Fruit fly (Drosophila melanogaster): Measurements from ENCODE around the gene CG34150.

Gene CG34150

dm6 chr3R:24799503-24799902 is 14.6 kb upstream of the CG34150 start, which contains the start of gene Ude (continued):
- TF ChIP-seq HLH3B (GFP tag; IDR thresholded peaks at IDR 0.05) (no peak), ci (GFP tag; IDR thresholded peaks at IDR 0.05) (peak; percentile 61; the same call in 2 of the 3 replicates), grn (GFP tag; optimal IDR thresholded peaks at IDR 0.05) (no peak), CG13287 (GFP tag; IDR thresholded peaks at IDR 0.05; ENCODE audit: partially characterized antibody) (peak; percentile 28), CG34376 (GFP tag; optimal IDR thresholded peaks at IDR 0.05) (peak; percentile 27), peb (GFP tag; IDR thresholded peaks at IDR 0.05) (no peak), onecut (GFP tag; IDR thresholded peaks at IDR 0.05) (peak; percentile 99), az2 (GFP tag; optimal IDR thresholded peaks at IDR 0.05) (no peak), pfk (GFP tag; optimal IDR thresholded peaks at IDR 0.05) (no peak), CG5953 (GFP tag; IDR thresholded peaks at IDR 0.05) (no peak), Pdp1 (GFP tag; optimal IDR thresholded peaks at IDR 0.05) (peak in 1 of 2 experiments; percentile 47), CG7745 (tag; optimal IDR thresholded peaks at IDR 0.05) (peak; percentile 56), CG7372 (GFP tag; IDR thresholded peaks at IDR 0.05) (no peak), chm (GFP tag; IDR thresholded peaks at IDR 0.05) (peak; percentile 49; the same call in 1 of the 2 replicates), Rfx (GFP tag; IDR thresholded peaks at IDR 0.05) (0 out of 2 replicates have a peak, but pooled peaks have one; percentile 23), abd-A (tag; optimal IDR thresholded peaks at IDR 0.05) (no peak), Dad (GFP tag; optimal IDR thresholded peaks at IDR 0.05) (no peak), PHDP (tag; optimal IDR thresholded peaks at IDR 0.05) (peak; percentile 41), Med (GFP tag) (peak; percentile 26), CG15514 (GFP tag; optimal IDR thresholded peaks at IDR 0.05) (no peak), Trl (optimal IDR thresholded peaks at IDR 0.05) (peak in 1 of 2 experiments; percentile 63), Trl (GFP tag; optimal IDR thresholded peaks at IDR 0.05) (no peak), tgo (GFP tag; IDR thresholded peaks at IDR 0.05) (no peak), tll (GFP tag; optimal IDR thresholded peaks at IDR 0.05) (no peak), Sry-β (GFP tag; optimal IDR thresholded peaks at IDR 0.05) (peak; percentile 8), bbx (GFP tag; IDR thresholded peaks at IDR 0.05; ENCODE audit: partially characterized antibody) (0 out of 2 replicates have a peak, but pooled peaks have one; percentile 12), Adf1 (GFP tag; IDR thresholded peaks at IDR 0.05) (peak; percentile 13; the same call in 1 of the 2 replicates), Sox102F (GFP tag; optimal IDR thresholded peaks at IDR 0.05) (no peak), Dfd (GFP tag; optimal IDR thresholded peaks at IDR 0.05) (no peak), so (GFP tag; IDR thresholded peaks at IDR 0.05) (0 out of 3 replicates have a peak, but pooled peaks have one; percentile 39), CG11723 (GFP tag; optimal IDR thresholded peaks at IDR 0.05) (no peak), Atf6 (GFP tag; IDR thresholded peaks at IDR 0.05) (no peak), sr (GFP tag; IDR thresholded peaks at IDR 0.05) (no peak), nom (GFP tag; optimal IDR thresholded peaks at IDR 0.05) (no peak), BtbVII (GFP tag; optimal IDR thresholded peaks at IDR 0.05) (peak; percentile 33), chinmo (GFP tag; IDR thresholded peaks at IDR 0.05; ENCODE audit: partially characterized antibody) (peak; percentile 85; the same call in 2 of the 4 replicates)

DNA sequence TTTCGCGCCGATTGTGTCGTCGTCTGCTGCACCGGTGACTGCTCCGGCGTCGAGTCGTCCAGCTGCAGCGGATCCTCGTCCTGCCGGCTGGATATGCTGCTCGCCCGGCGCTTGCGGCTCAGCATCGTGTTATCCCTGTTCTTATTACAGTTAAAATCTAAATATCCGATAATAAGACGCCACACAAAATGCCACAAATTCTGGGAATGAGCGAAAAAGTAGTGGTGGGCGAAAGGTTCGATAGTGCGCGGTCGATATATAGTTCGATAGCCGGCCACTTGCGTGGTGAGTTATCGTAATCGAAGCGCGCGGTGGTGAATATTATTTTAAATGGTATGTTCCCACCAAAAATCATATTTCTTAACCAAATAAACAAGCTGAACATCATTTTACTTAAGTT is 9.0 kb upstream of the CG34150 start, which contains the start of gene polybromo:
TSS of gene polybromo (minus strand) at position 212 of the 400 bp plus-strand sequence.
- TF ChIP-seq Stat92E (GFP tag; optimal IDR thresholded peaks at IDR 0.05) (peak in 1 of 3 experiments; percentile 70), D19B (GFP tag; optimal IDR thresholded peaks at IDR 0.05) (no peak), chinmo (GFP tag; IDR thresholded peaks at IDR 0.05; ENCODE audit: partially characterized antibody) (peak; percentile 93), knrl (GFP tag; IDR thresholded peaks at IDR 0.05; ENCODE audit: partially characterized antibody) (peak; percentile 83), oc (tag; optimal IDR thresholded peaks at IDR 0.05) (no peak), CG11398 (GFP tag; optimal IDR thresholded peaks at IDR 0.05) (no peak), p53 (GFP tag; optimal IDR thresholded peaks at IDR 0.05) (no peak), seq (GFP tag; IDR thresholded peaks at IDR 0.05) (no peak), Mad (GFP tag; optimal IDR thresholded peaks at IDR 0.05) (no peak), Nf-YB (GFP tag; optimal IDR thresholded peaks at IDR 0.05) (no peak), Dll (GFP tag; IDR thresholded peaks at IDR 0.05; ENCODE audit: partially characterized antibody) (peak; percentile 91), CG17328 (GFP tag; IDR thresholded peaks at IDR 0.05) (no peak), CG10321 (GFP tag; IDR thresholded peaks at IDR 0.05) (no peak), dimm (GFP tag; IDR thresholded peaks at IDR 0.05) (no peak), CG6765 (GFP tag; optimal IDR thresholded peaks at IDR 0.05) (no peak), hbn (GFP tag; IDR thresholded peaks at IDR 0.05; ENCODE audit: partially characterized antibody) (peak; percentile 81), CG8281 (tag; optimal IDR thresholded peaks at IDR 0.05) (no peak)

All from whole organism, embryonic.